Worm (Caenorhabditis elegans) whole organism, L3 larva: ENCODE measurements around the gene ags-3.

Experiments used
- ama-1 ChIP-seq: fragments of 150-350 bp; optimal IDR thresholded peaks from 2 replicates; lab custom pipeline; 2018
- ceh-82 ChIP-seq: fragments of 150-350 bp; optimal IDR thresholded peaks from 2 replicates; lab custom pipeline; 2014; ENCODE audit warnings: missing biosample characterization, missing genetic modification characterization
- egl-27 ChIP-seq: sonication (generic microtip); optimal IDR thresholded peaks from 4 replicates; lab custom pipeline; 2017; ENCODE audit warnings: missing biosample characterization, missing genetic modification reagents, missing genetic modification characterization
- elt-2 ChIP-seq: sonication (generic microtip); optimal IDR thresholded peaks from 2 replicates; lab custom pipeline; 2016; ENCODE audit warnings: missing genetic modification reagents, mild to moderate bottlenecking, missing genetic modification characterization, missing compliant biosample characterization
- elt-3 ChIP-seq, 3 experiments: fragments of 150-350 bp in 1 of 3; sonication (generic microtip) in 2 of 3; optimal IDR thresholded peaks; 2 replicates in 2 of 3; 4 replicates in 1 of 3; lab custom pipeline; 2014 to 2017; ENCODE audit warnings: missing biosample characterization in 3 of 3, missing genetic modification characterization in 3 of 3
- fkh-10 ChIP-seq: sonication (generic microtip); optimal IDR thresholded peaks from 2 replicates; lab custom pipeline; 2017; ENCODE audit warnings: missing biosample characterization, missing genetic modification reagents, missing genetic modification characterization
- fos-1 ChIP-seq: fragments of 150-350 bp; optimal IDR thresholded peaks from 2 replicates; lab custom pipeline; 2014; ENCODE audit warnings: missing biosample characterization, missing genetic modification characterization
- nhr-25 ChIP-seq: sonication (generic microtip); optimal IDR thresholded peaks from 2 replicates; lab custom pipeline; 2017; ENCODE audit warnings: missing biosample characterization, missing genetic modification characterization
- sea-2 ChIP-seq: fragments of 150-350 bp; sonication (generic microtip); optimal IDR thresholded peaks from 4 replicates; lab custom pipeline; 2014; ENCODE audit warnings: missing biosample characterization, missing genetic modification reagents, missing genetic modification characterization
- unc-39 ChIP-seq: sonication (generic microtip); optimal IDR thresholded peaks from 4 replicates; lab custom pipeline; 2017; ENCODE audit warnings: missing biosample characterization, missing genetic modification characterization

ce11 chrX:5321563-5321962 is 18.2 kb upstream of the ags-3 start:
- no peak for TF ChIP-seq elt-2 (tag; lab: Kevin White, UChicago)
- TF ChIP-seq sea-2 (GFP tag; lab: Kevin White, UChicago): no peak
- no peak for TF ChIP-seq unc-39 (tag; lab: Kevin White, UChicago)
- TF ChIP-seq egl-27: no peak
- TF ChIP-seq fkh-10 (GFP tag; lab: Kevin White, UChicago): no peak
- TF ChIP-seq ceh-82: no peak
- TF ChIP-seq ama-1 (lab: Kevin White, UChicago): no peak
- TF ChIP-seq nhr-25: no peak
- TF ChIP-seq elt-3 (tag; optimal IDR thresholded peaks at IDR 0.05; lab: Kevin White, UChicago): no peak
- TF ChIP-seq fos-1 (tag; lab: Kevin White, UChicago): no peak
